Fruit fly (Drosophila melanogaster): ENCODE data around the gene CG10561.

The CG10561 gene

DNA sequence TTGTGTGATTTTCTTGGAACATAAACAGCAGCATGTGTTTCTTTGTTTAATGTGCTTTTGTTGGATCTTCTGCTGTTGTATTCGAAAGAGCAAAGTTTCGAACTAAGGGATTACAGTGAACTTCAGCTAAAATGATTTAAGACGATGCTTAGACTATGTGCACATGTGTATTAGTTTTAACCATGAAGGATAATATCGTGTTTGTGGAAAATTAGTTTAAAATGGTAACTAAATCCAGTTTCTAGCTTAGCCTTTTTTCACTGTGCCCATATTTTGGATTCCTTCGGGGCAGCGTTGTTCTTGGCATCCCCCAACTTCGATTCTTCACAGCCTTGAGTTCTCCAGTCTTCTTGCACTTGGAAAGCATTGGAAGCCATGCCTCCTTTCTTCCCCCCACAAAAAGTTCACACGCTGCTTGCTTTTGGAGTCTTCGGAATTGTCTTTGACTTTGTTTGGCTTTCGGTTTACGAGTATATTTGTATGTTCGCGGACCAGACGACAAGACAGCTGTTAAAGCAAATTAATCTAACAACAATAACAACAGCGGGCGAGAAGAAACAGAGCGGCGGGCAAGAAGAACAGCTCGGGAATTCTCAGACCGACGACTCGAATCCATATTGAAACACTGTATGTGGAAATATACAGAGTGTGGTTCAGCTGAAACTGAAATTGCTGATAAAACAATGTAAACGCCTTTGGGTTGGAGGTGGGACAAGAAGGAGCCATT lies 26.2 kb downstream of the CG10561 start (continued):
- TF ChIP-seq CG9876 (GFP tag; optimal IDR thresholded peaks at IDR 0.05) (no peak), CG4707 (GFP tag; optimal IDR thresholded peaks at IDR 0.05) (no peak), pfk (GFP tag; optimal IDR thresholded peaks at IDR 0.05) (peak; percentile 12), Rx (GFP tag; IDR thresholded peaks at IDR 0.05) (no peak), Dll (GFP tag; IDR thresholded peaks at IDR 0.05; ENCODE audit: partially characterized antibody) (no peak), CG11504 (tag; optimal IDR thresholded peaks at IDR 0.05) (no peak), CG12659 (GFP tag; optimal IDR thresholded peaks at IDR 0.05) (peak; percentile 44), CG1647 (GFP tag; optimal IDR thresholded peaks at IDR 0.05) (no peak), CG6854 (GFP tag; optimal IDR thresholded peaks at IDR 0.05) (no peak), sisA (GFP tag; IDR thresholded peaks at IDR 0.05) (no peak), da (GFP tag; optimal IDR thresholded peaks at IDR 0.05) (no peak), gem (tag; optimal IDR thresholded peaks at IDR 0.05) (no peak), CG15601 (tag; optimal IDR thresholded peaks at IDR 0.05) (peak; percentile 34), CG33557 (GFP tag; optimal IDR thresholded peaks at IDR 0.05) (peak; percentile 11), chinmo (GFP tag; IDR thresholded peaks at IDR 0.05; ENCODE audit: partially characterized antibody) (0 out of 4 replicates have a peak, but pooled peaks have one; percentile 57), fd96Cb (tag; optimal IDR thresholded peaks at IDR 0.05) (peak; percentile 14), CG17361 (GFP tag; IDR thresholded peaks at IDR 0.05) (0 out of 3 replicates have a peak, but pooled peaks have one; percentile 16), MTF-1 (GFP tag; optimal IDR thresholded peaks at IDR 0.05; ENCODE audit: borderline replicate concordance) (no peak), CG3407 (GFP tag; optimal IDR thresholded peaks at IDR 0.05) (no peak), CG7928 (GFP tag; optimal IDR thresholded peaks at IDR 0.05) (no peak), mirr (GFP tag; optimal IDR thresholded peaks at IDR 0.05) (peak; percentile 13), Gug (GFP tag; IDR thresholded peaks at IDR 0.05) (0 out of 4 replicates have a peak, but pooled peaks have one; percentile 12)

DNA sequence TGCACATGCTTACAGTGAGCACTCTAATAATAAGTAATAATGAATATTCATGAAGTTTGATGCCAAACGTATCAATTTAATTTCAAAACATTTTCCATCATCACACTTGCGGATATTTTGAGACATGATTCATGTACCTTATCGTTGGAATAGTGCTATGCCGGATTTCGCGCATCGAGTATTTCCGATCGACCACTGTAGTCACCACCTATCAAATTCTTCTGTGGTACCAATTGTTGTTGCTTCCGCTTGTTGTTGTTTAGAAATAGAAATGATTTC lies 26.7 kb downstream of the CG10561 start:
- TF ChIP-seq wor (GFP tag; IDR thresholded peaks at IDR 0.05): no peak
- TF ChIP-seq CG10209 (GFP tag; optimal IDR thresholded peaks at IDR 0.05): peak; percentile 11
- no peak for TF ChIP-seq Optix (GFP tag; IDR thresholded peaks at IDR 0.05)
- peak; percentile 66 for TF ChIP-seq row (GFP tag; IDR thresholded peaks at IDR 0.05)
- peak; percentile 48 for TF ChIP-seq CG1603 (tag; optimal IDR thresholded peaks at IDR 0.05)
- peak; percentile 3 for TF ChIP-seq CG13775 (GFP tag; optimal IDR thresholded peaks at IDR 0.05)
- TF ChIP-seq NFAT (GFP tag; IDR thresholded peaks at IDR 0.05): peak; percentile 8; the same call in 1 of the 2 replicates
- TF ChIP-seq stc (GFP tag; IDR thresholded peaks at IDR 0.05): no peak
- peak; percentile 62 for TF ChIP-seq lilli (GFP tag; optimal IDR thresholded peaks at IDR 0.05)
- TF ChIP-seq CG12155 (GFP tag; optimal IDR thresholded peaks at IDR 0.05): peak; percentile 24
- TF ChIP-seq Myb (GFP tag; optimal IDR thresholded peaks at IDR 0.05): peak; percentile 8
- no peak for TF ChIP-seq CG42726 (GFP tag; IDR thresholded peaks at IDR 0.05; ENCODE audit: partially characterized antibody)
- peak; percentile 53 for TF ChIP-seq dysf (GFP tag; IDR thresholded peaks at IDR 0.05)
- peak; percentile 13 for TF ChIP-seq cwo (GFP tag; optimal IDR thresholded peaks at IDR 0.05)
- TF ChIP-seq pfk (GFP tag; optimal IDR thresholded peaks at IDR 0.05): no peak
- peak; percentile 56 for TF ChIP-seq Fer1 (GFP tag; optimal IDR thresholded peaks at IDR 0.05)
- peak; percentile 33; the same call in 1 of the 2 replicates for TF ChIP-seq MBD-R2 (GFP tag; IDR thresholded peaks at IDR 0.05)
- no peak for TF ChIP-seq zfh1 (GFP tag; IDR thresholded peaks at IDR 0.05)
- no peak for TF ChIP-seq Adf1 (GFP tag; IDR thresholded peaks at IDR 0.05)
- peak; percentile 29 for TF ChIP-seq HLH54F (GFP tag; optimal IDR thresholded peaks at IDR 0.05)
- peak; percentile 27 for TF ChIP-seq CG2712 (tag; optimal IDR thresholded peaks at IDR 0.05)
- TF ChIP-seq Drgx (GFP tag; IDR thresholded peaks at IDR 0.05): peak; percentile 30; the same call in 1 of the 2 replicates
- no peak for TF ChIP-seq CG10321 (GFP tag; IDR thresholded peaks at IDR 0.05)
- TF ChIP-seq CG9932 (GFP tag; IDR thresholded peaks at IDR 0.05): peak; percentile 78
- TF ChIP-seq Mrtf (GFP tag; IDR thresholded peaks at IDR 0.05): 0 out of 3 replicates have a peak, but pooled peaks have one; percentile 49
- peak; percentile 31 for TF ChIP-seq Sox102F (GFP tag; optimal IDR thresholded peaks at IDR 0.05)
- peak; percentile 21 for TF ChIP-seq CG3163 (GFP tag; optimal IDR thresholded peaks at IDR 0.05)
- peak; percentile 27 for TF ChIP-seq Max (GFP tag; optimal IDR thresholded peaks at IDR 0.05)
- no peak for TF ChIP-seq mld (GFP tag; IDR thresholded peaks at IDR 0.05; ENCODE audit: partially characterized antibody)

Data from whole organism, embryonic.